Worm (Caenorhabditis elegans): ENCODE measurements around the gene srg-56.

The srg-56 gene

DNA sequence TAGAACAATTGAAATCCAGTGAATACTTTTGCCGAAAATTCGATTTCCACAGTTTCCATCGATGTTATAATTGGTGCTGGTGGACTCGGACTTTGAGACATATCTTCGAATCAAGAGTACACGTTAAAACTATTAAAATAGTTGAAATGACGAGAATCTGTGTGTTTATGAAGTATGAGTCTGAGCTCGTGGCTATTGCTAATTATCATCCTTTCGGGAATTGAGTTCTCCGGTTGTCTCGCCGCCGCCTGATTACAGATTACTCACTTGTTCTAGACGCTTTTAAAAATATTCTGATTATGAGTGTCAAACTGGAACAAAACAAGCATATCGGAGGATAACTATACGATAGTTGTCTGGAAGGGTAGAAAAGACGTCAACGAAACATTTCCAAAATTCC, at the start of gene srg-56:
srg-56 (minus strand) TSS at position 101 of the 400 bp plus-strand sequence.
- TF ChIP-seq unc-39 (tag; optimal IDR thresholded peaks at IDR 0.05) (no peak), drap-1 (GFP tag; optimal IDR thresholded peaks at IDR 0.05) (no peak), unc-120 (tag; optimal IDR thresholded peaks at IDR 0.05; ENCODE audit: poor library complexity, severe bottlenecking) (no peak), bed-3 (GFP tag; optimal IDR thresholded peaks at IDR 0.05) (no peak), ceh-43 (GFP tag; optimal IDR thresholded peaks at IDR 0.05) (no peak), lsy-2 (tag; optimal IDR thresholded peaks at IDR 0.05) (no peak), elt-1 (tag; optimal IDR thresholded peaks at IDR 0.05; ENCODE audit: borderline replicate concordance, insufficient read depth) (no peak), sptf-1 (tag; optimal IDR thresholded peaks at IDR 0.05) (no peak), ztf-11 (tag; optimal IDR thresholded peaks at IDR 0.05) (no peak), mls-2 (tag; optimal IDR thresholded peaks at IDR 0.05) (no peak)

DNA sequence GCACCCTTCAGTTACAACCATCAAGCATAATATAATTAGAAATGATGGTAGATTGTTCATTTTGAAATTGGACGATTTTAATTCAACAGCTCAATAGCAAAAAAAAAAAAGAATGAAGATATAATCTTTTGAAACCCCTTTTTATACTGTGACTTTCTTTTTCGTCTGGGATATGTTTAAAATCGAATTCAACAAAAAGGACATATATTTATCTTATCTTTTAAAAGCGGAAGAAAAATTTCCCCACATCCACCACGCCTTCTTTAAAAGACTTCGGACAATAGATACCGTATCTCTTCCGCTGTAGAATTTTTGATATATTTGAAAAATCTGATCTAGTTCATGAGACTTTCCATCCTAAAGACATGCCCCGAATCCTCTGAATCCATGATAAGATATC, 42.7 kb upstream of the srg-56 start, which contains the start of gene R05D8.11:
R05D8.11 (minus strand) TSS at position 101 of the 400 bp plus-strand sequence.
- TF ChIP-seq elt-1 (tag; optimal IDR thresholded peaks at IDR 0.05; ENCODE audit: borderline replicate concordance, insufficient read depth) (no peak), unc-120 (tag; optimal IDR thresholded peaks at IDR 0.05; ENCODE audit: poor library complexity, severe bottlenecking) (no peak), ceh-39 (tag; optimal IDR thresholded peaks at IDR 0.05) (no peak), tbx-8 (GFP tag; optimal IDR thresholded peaks at IDR 0.05) (no peak), M03D4.4 (tag; optimal IDR thresholded peaks at IDR 0.05) (no peak), lin-13 (tag; optimal IDR thresholded peaks at IDR 0.05) (no peak)

ce11 chrV:2774042-2774441, 36.0 kb upstream of the srg-56 start, which contains the start of gene srj-18:
srj-18 (plus strand) TSS chrV:2774342.
- TF ChIP-seq elt-1 (tag; optimal IDR thresholded peaks at IDR 0.05; ENCODE audit: borderline replicate concordance, insufficient read depth) (no peak), mls-2 (tag; optimal IDR thresholded peaks at IDR 0.05) (no peak)

DNA sequence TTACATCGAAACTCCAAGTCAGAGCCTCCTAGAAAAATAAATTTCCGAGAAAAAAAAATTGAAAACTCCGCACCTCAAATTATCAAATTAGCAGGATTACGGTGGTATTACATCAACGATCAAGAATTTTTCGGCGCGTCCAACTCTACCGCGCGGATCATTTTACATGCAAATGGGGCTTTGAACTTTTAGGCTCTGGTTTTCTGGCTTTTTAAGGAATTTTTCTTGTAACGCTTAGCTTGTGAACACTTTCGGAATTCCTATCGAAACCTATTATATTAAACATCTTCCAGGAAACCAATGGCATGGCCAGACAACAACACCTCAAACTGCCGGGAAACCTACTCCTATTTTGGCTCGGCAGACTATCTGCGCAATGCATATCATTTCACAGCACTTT, 33.5 kb upstream of the srg-56 start, which contains the start of gene srh-56:
srh-56 (plus strand) TSS at position 301 of the 400 bp plus-strand sequence.
- TF ChIP-seq pha-4 (tag; optimal IDR thresholded peaks at IDR 0.05) = no peak
- TF ChIP-seq ztf-11 (tag; optimal IDR thresholded peaks at IDR 0.05) = no peak
- no peak for TF ChIP-seq M03D4.4 (tag; optimal IDR thresholded peaks at IDR 0.05)
- no peak for TF ChIP-seq mls-2 (tag; optimal IDR thresholded peaks at IDR 0.05)
- no peak for TF ChIP-seq unc-62 (GFP tag; optimal IDR thresholded peaks at IDR 0.05)
- no peak for TF ChIP-seq lin-32 (GFP tag; optimal IDR thresholded peaks at IDR 0.05)
- no peak for TF ChIP-seq sem-2 (GFP tag; optimal IDR thresholded peaks at IDR 0.05)
- TF ChIP-seq elt-3 (tag; optimal IDR thresholded peaks at IDR 0.05) = no peak
- no peak for TF ChIP-seq mep-1 (tag; optimal IDR thresholded peaks at IDR 0.05)
- no peak for TF ChIP-seq nhr-12 (tag; optimal IDR thresholded peaks at IDR 0.05)
- TF ChIP-seq nhr-2 (tag; optimal IDR thresholded peaks at IDR 0.05) = no peak
- no peak for TF ChIP-seq drap-1 (GFP tag; optimal IDR thresholded peaks at IDR 0.05)
- no peak for TF ChIP-seq nhr-237 (tag; optimal IDR thresholded peaks at IDR 0.05)
- TF ChIP-seq cnd-1 (tag; optimal IDR thresholded peaks at IDR 0.05) = no peak
- TF ChIP-seq tbx-8 (GFP tag; optimal IDR thresholded peaks at IDR 0.05) = no peak
- TF ChIP-seq mab-5 (tag; optimal IDR thresholded peaks at IDR 0.05) = no peak
- TF ChIP-seq elt-1 (tag; optimal IDR thresholded peaks at IDR 0.05; ENCODE audit: borderline replicate concordance, insufficient read depth) = no peak
- no peak for TF ChIP-seq lin-13 (tag; optimal IDR thresholded peaks at IDR 0.05)
- no peak for TF ChIP-seq zip-8 (tag; optimal IDR thresholded peaks at IDR 0.05)

DNA sequence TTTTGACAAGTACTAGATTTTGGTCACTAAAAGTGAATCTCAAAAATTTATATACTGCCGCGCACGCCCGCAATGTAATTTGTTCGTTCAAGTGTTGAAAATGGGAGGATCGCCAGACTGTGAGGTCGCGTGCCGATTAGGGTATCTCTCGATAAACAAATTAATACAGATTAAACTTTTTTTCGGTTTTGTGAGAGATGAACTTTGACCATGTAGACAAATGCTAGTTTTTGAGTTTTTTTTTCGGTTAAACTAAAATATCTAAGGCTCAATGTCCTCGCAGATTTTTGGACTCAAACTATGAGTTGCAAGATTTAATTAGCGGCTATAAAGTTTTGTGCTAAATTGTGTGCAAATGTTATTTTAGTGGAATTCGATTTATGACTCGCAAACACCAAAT, 31.7 kb upstream of the srg-56 start, which contains the start of gene dhs-15:
dhs-15 (minus strand) TSS at position 101 of the 400 bp plus-strand sequence.
- no peak for TF ChIP-seq ham-2 (GFP tag; optimal IDR thresholded peaks at IDR 0.05)
- no peak for TF ChIP-seq mep-1 (tag; optimal IDR thresholded peaks at IDR 0.05)
- no peak for TF ChIP-seq flh-1 (GFP tag; optimal IDR thresholded peaks at IDR 0.05)

DNA sequence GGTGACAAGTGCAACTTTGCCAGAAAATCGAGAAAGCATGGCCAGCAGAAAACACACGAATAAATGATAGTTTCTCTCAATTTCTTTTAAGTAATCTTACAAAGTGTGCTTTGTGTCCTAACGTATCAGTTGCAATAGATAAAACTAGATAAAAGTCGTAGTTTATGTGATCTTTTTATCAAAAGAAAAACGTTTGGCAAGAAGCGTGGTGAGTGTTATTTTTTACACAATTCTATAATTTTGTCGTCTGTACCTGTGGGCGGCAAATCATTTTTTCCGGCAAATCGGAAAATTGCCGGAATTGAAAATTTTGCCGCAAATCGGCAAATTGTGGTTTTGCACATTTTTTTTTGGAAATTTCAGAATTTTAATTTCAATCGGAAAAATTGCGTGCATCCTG, 29.4 kb upstream of the srg-56 start, which contains the start of gene R05D8.9:
R05D8.9 (minus strand) TSS at position 101 of the 400 bp plus-strand sequence.
- TF ChIP-seq tbx-8 (GFP tag; optimal IDR thresholded peaks at IDR 0.05) (no peak), zip-8 (tag; optimal IDR thresholded peaks at IDR 0.05) (no peak), ceh-83 (GFP tag; optimal IDR thresholded peaks at IDR 0.05) (no peak), mab-5 (tag; optimal IDR thresholded peaks at IDR 0.05) (no peak), nhr-2 (tag; optimal IDR thresholded peaks at IDR 0.05) (no peak), nhr-76 (tag; optimal IDR thresholded peaks at IDR 0.05) (no peak), blmp-1 (tag; optimal IDR thresholded peaks at IDR 0.05) (no peak), elt-3 (tag; optimal IDR thresholded peaks at IDR 0.05) (no peak), lin-13 (tag; optimal IDR thresholded peaks at IDR 0.05) (no peak), sem-2 (GFP tag; optimal IDR thresholded peaks at IDR 0.05) (no peak), drap-1 (GFP tag; optimal IDR thresholded peaks at IDR 0.05) (no peak), sptf-1 (tag; optimal IDR thresholded peaks at IDR 0.05) (no peak), nhr-12 (tag; optimal IDR thresholded peaks at IDR 0.05) (no peak)
